Worm (Caenorhabditis elegans) whole organism, late embryonic: ENCODE results near the gene T23B7.3.

Source experiments
- T23F11.4 ChIP-seq: fragments of 200-800 bp; sonication (Bioruptor generic); optimal IDR thresholded peaks from 2 replicates; lab custom pipeline; 2018; ENCODE audit warnings: mild to moderate bottlenecking, missing genetic modification characterization, missing compliant biosample characterization
- ceh-45 ChIP-seq: fragments of 200-800 bp; sonication (Bioruptor generic); IDR thresholded peaks from 2 replicates; pipeline ENCODE4 v1.3.6; 2022; ENCODE audit warnings: missing genetic modification reagents, missing genetic modification characterization, missing compliant biosample characterization
- hlh-8 ChIP-seq: sonication (generic microtip); optimal IDR thresholded peaks from 2 replicates; lab custom pipeline; 2016; ENCODE audit warnings: missing genotype, missing genetic modification characterization, missing compliant biosample characterization
- pha-2 ChIP-seq: sonication (generic microtip); optimal IDR thresholded peaks from 2 replicates; lab custom pipeline; 2017; ENCODE audit warnings: mild to moderate bottlenecking, missing genetic modification characterization, missing compliant biosample characterization

- TF ChIP-seq hlh-8 (tag; lab: Kevin White, UChicago), result no peak
- TF ChIP-seq ceh-45 (GFP tag; lab: Robert Waterston, UW), result no peak
- no peak for TF ChIP-seq pha-2
- no peak for TF ChIP-seq T23F11.4
Observed at ce11 chrII:4854761-4855160, 4.8 kb downstream of the T23B7.3 start.
